Worm (Caenorhabditis elegans) whole organism, early embryonic: ENCODE measurements around the gene fbxc-51.
A peak's percentile ranks its signal among the peaks of the same experiment; 100 is the strongest.

ENCODE experiments used
- B0310.2 ChIP-seq: sonication (generic microtip); optimal IDR thresholded peaks from 2 replicates; lab custom pipeline; 2016; ENCODE audit warnings: mild to moderate bottlenecking, missing genetic modification characterization, missing compliant biosample characterization
- F13C5.2 ChIP-seq: sonication (generic microtip); optimal IDR thresholded peaks from 2 replicates; lab custom pipeline; 2017; ENCODE audit warnings: mild to moderate bottlenecking, missing genetic modification characterization, inconsistent platforms, missing compliant biosample characterization
- aly-1 ChIP-seq: sonication (generic microtip); optimal IDR thresholded peaks from 2 replicates; lab custom pipeline; 2016; ENCODE audit warnings: missing genetic modification characterization, missing compliant biosample characterization
- ama-1 ChIP-seq: fragments of 150-350 bp; optimal IDR thresholded peaks from 2 replicates; lab custom pipeline; 2014
- ceh-13 ChIP-seq: fragments of 200-800 bp; sonication (Bioruptor generic); optimal IDR thresholded peaks from 2 replicates; lab custom pipeline; 2018; ENCODE audit warnings: mild to moderate bottlenecking, missing genetic modification characterization, missing compliant biosample characterization
- ceh-36 ChIP-seq: sonication (generic microtip); optimal IDR thresholded peaks from 2 replicates; lab custom pipeline; 2016; ENCODE audit warnings: missing genetic modification characterization, inconsistent platforms, missing compliant biosample characterization
- ets-7 ChIP-seq: sonication (generic microtip); optimal IDR thresholded peaks from 2 replicates; lab custom pipeline; 2016; ENCODE audit warnings: missing genotype, missing genetic modification characterization, missing compliant biosample characterization
- flt-1 ChIP-seq: fragments of 200-800 bp; sonication (Bioruptor generic); IDR thresholded peaks from 2 replicates; pipeline ENCODE4 v1.3.6; 2022; ENCODE audit warnings: missing genetic modification characterization, missing compliant biosample characterization
- hmbx-1 ChIP-seq: sonication (generic microtip); optimal IDR thresholded peaks from 2 replicates; lab custom pipeline; 2016; ENCODE audit warnings: mild to moderate bottlenecking, missing genetic modification characterization, missing compliant biosample characterization
- hmg-4 ChIP-seq: fragments of 200-800 bp; sonication (Bioruptor generic); optimal IDR thresholded peaks from 2 replicates; lab custom pipeline; 2018; ENCODE audit warnings: mild to moderate bottlenecking, missing genetic modification characterization, missing compliant biosample characterization
- hnd-1 ChIP-seq: sonication (generic microtip); optimal IDR thresholded peaks from 2 replicates; lab custom pipeline; 2016; ENCODE audit warnings: missing genetic modification characterization, missing compliant biosample characterization
- pes-1 ChIP-seq: fragments of 200-800 bp; sonication (Bioruptor generic); IDR thresholded peaks from 2 replicates; pipeline ENCODE4 v1.3.6; 2022; ENCODE audit warnings: missing genetic modification reagents, missing genetic modification characterization, missing compliant biosample characterization
- scrt-1 ChIP-seq: fragments of 200-800 bp; sonication (Bioruptor generic); IDR thresholded peaks from 2 replicates; pipeline ENCODE4 v1.3.6; 2022; ENCODE audit warnings: missing genetic modification characterization, missing compliant biosample characterization
- sea-1 ChIP-seq: fragments of 200-800 bp; sonication (Bioruptor generic); conservative IDR thresholded peaks from 2 replicates; pipeline ENCODE4 v1.3.6; 2022; ENCODE audit warnings: missing genetic modification characterization, missing compliant biosample characterization
- tbx-11 ChIP-seq: fragments of 200-800 bp; sonication (Bioruptor generic); IDR thresholded peaks from 2 replicates; pipeline ENCODE4 v1.3.6; 2022; ENCODE audit warnings: missing genetic modification characterization, missing compliant biosample characterization
- tbx-37 ChIP-seq: fragments of 200-800 bp; sonication (Bioruptor generic); conservative IDR thresholded peaks from 2 replicates; pipeline ENCODE4 v1.3.6; 2022; ENCODE audit warnings: missing genetic modification reagents, missing genetic modification characterization, missing compliant biosample characterization
- tra-4 ChIP-seq: sonication (generic microtip); optimal IDR thresholded peaks from 2 replicates; lab custom pipeline; 2017; ENCODE audit warnings: missing genetic modification characterization, missing compliant biosample characterization

The fbxc-51 gene

DNA sequence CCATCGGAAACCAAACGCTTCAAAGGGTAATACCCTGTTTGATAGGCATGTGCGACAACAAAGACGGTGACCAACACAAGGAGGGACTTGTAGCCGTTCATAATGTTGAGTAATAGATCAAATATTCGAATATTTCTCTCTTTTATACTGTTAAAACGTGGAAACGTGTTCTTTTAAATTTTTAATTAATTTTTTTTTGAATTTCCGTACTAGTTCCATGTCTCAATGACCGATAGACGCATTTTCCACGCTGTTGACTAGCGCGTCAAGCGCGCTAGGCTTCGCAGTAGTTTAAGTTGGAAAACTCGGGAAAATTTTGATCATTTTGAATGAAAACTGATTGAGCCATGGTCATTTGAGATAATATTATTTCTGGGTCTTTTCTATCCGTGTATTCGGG lies 1.8 kb upstream of the fbxc-51 start, which contains the start of gene Y46B2A.3:
TSS of gene Y46B2A.3 (minus strand) at position 101 of the 400 bp plus-strand sequence.
- TF ChIP-seq pes-1 (GFP tag; lab: Robert Waterston, UW): no peak
- TF ChIP-seq F13C5.2 (tag; lab: Kevin White, UChicago): no peak
- no peak for TF ChIP-seq ceh-36 (tag; lab: Kevin White, UChicago)
- TF ChIP-seq hmbx-1: no peak
- TF ChIP-seq hmg-4 (GFP tag; lab: Kevin White, UChicago): no peak
- TF ChIP-seq aly-1 (tag; lab: Kevin White, UChicago): no peak

DNA sequence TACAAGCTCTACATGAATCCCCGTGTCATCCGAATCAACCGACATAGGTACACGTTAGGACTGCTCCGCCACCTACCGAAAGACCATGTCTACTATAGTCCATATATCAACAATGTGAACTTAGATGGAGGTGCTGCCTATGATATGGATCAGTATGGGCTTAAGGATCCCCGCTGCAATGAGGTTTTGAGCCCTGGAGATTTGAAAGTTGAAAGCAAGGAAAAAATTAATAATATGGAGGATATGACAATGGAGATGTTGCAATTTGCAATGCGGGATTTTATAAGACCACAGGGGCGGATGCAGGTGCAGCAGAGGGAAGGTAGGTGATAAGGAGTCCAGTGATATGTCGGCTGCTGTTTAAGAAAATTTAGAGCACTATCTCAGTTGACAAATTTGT lies 702 bp downstream of the fbxc-51 start:
- no peak for TF ChIP-seq tbx-37 (GFP tag; lab: Robert Waterston, UW)
- TF ChIP-seq hmg-4 (GFP tag; lab: Kevin White, UChicago): no peak

DNA sequence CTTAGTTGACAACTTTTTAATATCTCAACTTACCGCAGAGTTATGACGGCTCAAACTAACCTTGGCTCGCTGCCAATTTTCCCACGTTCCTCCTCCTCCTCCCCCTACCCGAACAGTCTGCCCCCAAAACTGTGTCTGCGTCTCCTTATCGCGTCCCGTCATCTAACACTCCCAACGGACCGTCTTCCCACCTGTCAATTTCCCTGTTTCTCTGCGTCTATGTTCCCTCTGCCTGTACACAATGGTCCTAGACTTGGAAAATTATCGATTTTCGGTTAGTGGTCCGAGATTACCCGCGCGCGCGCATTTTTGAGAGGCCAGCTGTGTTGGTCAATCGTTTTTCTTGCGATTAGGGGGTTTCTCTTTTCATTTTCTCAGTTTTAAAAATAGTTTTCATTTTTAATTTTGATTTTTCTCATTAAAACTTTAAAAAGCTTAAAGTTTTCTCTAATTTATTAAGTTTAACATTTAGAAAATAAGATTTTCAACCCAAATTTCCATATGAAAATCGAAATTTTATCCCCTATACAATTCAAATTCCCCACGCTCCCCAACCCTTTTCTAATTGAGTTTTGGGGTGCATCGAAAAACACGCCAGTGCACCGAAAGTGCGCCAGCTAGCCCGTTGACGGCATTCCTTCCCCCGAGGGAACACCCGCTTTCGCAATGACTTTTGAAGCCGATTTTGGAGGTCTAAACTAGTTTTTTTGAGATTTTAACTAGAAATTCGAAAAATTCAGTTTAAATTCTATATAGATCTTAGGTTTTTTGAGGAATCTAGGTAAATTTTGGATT lies 4.6 kb downstream of the fbxc-51 start, which contains the start of gene alg-2:
TSS of gene alg-2 (plus strand) at position 220 of the 795 bp plus-strand sequence.
- no peak for TF ChIP-seq flt-1
- peak; percentile 61 for TF ChIP-seq pes-1 (GFP tag; lab: Robert Waterston, UW)

DNA sequence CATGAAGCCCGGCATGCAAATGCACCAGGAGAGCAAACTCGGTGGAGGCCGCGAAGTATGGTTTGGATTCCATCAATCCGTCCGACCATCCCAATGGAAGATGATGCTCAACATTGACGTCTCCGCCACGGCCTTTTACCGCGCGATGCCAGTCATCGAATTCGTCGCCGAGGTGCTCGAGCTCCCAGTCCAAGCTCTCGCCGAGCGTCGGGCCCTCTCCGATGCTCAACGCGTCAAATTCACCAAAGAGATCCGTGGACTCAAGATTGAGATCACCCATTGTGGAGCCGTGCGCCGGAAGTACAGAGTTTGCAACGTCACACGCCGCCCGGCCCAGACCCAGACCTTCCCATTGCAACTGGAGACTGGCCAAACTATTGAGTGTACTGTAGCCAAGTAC lies 7.1 kb downstream of the fbxc-51 start:
- TF ChIP-seq hmbx-1: no peak
- no peak for TF ChIP-seq ceh-13 (GFP tag; lab: Kevin White, UChicago)
- no peak for TF ChIP-seq F13C5.2 (tag; lab: Kevin White, UChicago)
- no peak for TF ChIP-seq scrt-1 (GFP tag; lab: Robert Waterston, UW)
- no peak for TF ChIP-seq hmg-4 (GFP tag; lab: Kevin White, UChicago)
- TF ChIP-seq sea-1: no peak
- no peak for TF ChIP-seq ama-1 (lab: Kevin White, UChicago)
- no peak for TF ChIP-seq pes-1 (GFP tag; lab: Robert Waterston, UW)
- TF ChIP-seq tbx-37 (GFP tag; lab: Robert Waterston, UW): no peak
- no peak for TF ChIP-seq ets-7 (tag; lab: Kevin White, UChicago)
- no peak for TF ChIP-seq B0310.2 (tag; lab: Kevin White, UChicago)
- TF ChIP-seq tbx-11 (GFP tag; lab: Robert Waterston, UW): no peak
- no peak for TF ChIP-seq tra-4 (tag; lab: Kevin White, UChicago)
- TF ChIP-seq hnd-1 (tag; lab: Kevin White, UChicago): no peak
- no peak for TF ChIP-seq flt-1
- no peak for TF ChIP-seq aly-1 (tag; lab: Kevin White, UChicago)
- TF ChIP-seq ceh-36 (tag; lab: Kevin White, UChicago): no peak

DNA sequence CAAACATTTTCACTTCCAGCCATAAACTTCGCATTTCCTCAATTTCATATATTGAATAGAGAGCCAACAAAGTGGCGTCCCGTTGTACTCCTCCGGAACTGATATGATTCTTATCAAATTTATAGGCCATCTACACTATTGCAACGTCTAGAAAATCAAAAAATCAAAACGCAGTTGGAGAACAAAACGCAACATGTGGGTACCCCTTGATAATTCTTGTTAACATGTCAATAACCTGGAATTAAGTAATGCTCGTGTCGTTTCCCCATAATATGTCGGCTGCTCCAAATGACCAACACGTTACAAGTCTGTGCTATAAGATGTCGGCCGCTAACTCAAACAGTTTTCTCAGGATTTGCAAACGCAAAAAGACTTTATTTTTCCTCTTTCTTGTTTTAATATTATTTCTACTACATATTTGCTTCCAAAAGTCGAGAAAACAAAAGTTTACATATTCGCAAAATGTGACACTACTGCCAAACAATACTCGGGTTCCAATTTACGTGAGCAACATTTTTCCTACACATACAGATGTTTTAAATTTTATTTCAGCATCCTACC lies 12.1 kb downstream of the fbxc-51 start:
- no peak for TF ChIP-seq ceh-13 (GFP tag; lab: Kevin White, UChicago)
- no peak for TF ChIP-seq scrt-1 (GFP tag; lab: Robert Waterston, UW)
- no peak for TF ChIP-seq pes-1 (GFP tag; lab: Robert Waterston, UW)
- TF ChIP-seq tra-4 (tag; lab: Kevin White, UChicago): no peak
- TF ChIP-seq aly-1 (tag; lab: Kevin White, UChicago): no peak
- no peak for TF ChIP-seq flt-1
- no peak for TF ChIP-seq sea-1
- TF ChIP-seq hnd-1 (tag; lab: Kevin White, UChicago): no peak
- TF ChIP-seq tbx-37 (GFP tag; lab: Robert Waterston, UW): no peak
- no peak for TF ChIP-seq B0310.2 (tag; lab: Kevin White, UChicago)
- no peak for TF ChIP-seq ceh-36 (tag; lab: Kevin White, UChicago)
- TF ChIP-seq ets-7 (tag; lab: Kevin White, UChicago): no peak
- no peak for TF ChIP-seq hmbx-1

DNA sequence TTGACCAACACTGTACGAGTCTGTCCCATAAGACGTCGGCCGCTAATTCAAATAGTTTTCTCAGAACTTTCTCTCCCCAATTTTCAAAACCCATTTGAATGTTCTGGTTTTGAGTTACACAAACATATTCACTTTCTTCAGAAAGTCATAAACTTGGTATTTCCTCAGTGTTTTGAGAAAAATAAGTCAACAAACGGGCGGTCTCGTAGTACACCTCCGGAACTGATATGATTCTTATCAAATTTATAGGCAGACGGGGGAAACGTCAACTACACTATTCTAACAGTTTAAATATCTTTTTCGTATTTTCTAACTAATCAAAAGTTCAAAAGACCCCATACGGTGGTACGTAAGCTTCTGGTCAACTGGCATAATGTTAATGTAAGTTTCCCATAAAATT lies 15.6 kb downstream of the fbxc-51 start:
- TF ChIP-seq tbx-37 (GFP tag; lab: Robert Waterston, UW): no peak
- TF ChIP-seq B0310.2 (tag; lab: Kevin White, UChicago): no peak
- TF ChIP-seq hnd-1 (tag; lab: Kevin White, UChicago): no peak
- TF ChIP-seq scrt-1 (GFP tag; lab: Robert Waterston, UW): no peak
- no peak for TF ChIP-seq ama-1 (lab: Kevin White, UChicago)
- no peak for TF ChIP-seq F13C5.2 (tag; lab: Kevin White, UChicago)
- TF ChIP-seq aly-1 (tag; lab: Kevin White, UChicago): no peak
- no peak for TF ChIP-seq ceh-36 (tag; lab: Kevin White, UChicago)
- TF ChIP-seq ceh-13 (GFP tag; lab: Kevin White, UChicago): no peak
- no peak for TF ChIP-seq tra-4 (tag; lab: Kevin White, UChicago)
- TF ChIP-seq hmg-4 (GFP tag; lab: Kevin White, UChicago): no peak
- no peak for TF ChIP-seq flt-1
- TF ChIP-seq ets-7 (tag; lab: Kevin White, UChicago): no peak

DNA sequence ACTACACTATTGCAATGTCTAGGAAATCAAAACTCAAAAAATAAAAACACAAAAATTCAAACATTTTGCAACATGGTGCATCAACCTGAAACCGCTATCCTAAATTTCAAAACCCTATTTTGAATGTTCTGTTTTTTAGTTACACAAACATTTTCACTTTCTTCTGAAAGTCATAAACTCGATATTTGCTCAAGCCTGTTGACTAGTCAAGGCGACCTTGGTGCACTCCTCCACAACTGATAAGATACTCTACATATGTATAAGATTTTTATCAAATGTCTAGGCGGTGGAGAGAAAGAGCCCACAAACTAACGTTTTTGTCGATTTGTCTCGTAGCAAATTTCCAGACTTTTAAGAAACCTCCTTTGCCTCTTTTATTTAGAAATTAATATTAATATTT lies 19.4 kb downstream of the fbxc-51 start, which contains the start of gene T07D3.4:
TSS of gene T07D3.4 (plus strand) at position 286 of the 400 bp plus-strand sequence.
- TF ChIP-seq aly-1 (tag; lab: Kevin White, UChicago) (no peak), ceh-13 (GFP tag; lab: Kevin White, UChicago) (no peak), flt-1 (no peak), tbx-37 (GFP tag; lab: Robert Waterston, UW) (no peak), B0310.2 (tag; lab: Kevin White, UChicago) (no peak), scrt-1 (GFP tag; lab: Robert Waterston, UW) (no peak), hmbx-1 (no peak), ceh-36 (tag; lab: Kevin White, UChicago) (no peak), F13C5.2 (tag; lab: Kevin White, UChicago) (no peak), pes-1 (GFP tag; lab: Robert Waterston, UW) (no peak), hnd-1 (tag; lab: Kevin White, UChicago) (no peak), hmg-4 (GFP tag; lab: Kevin White, UChicago) (no peak), ama-1 (lab: Kevin White, UChicago) (no peak)
